Worm (Caenorhabditis elegans) whole organism, late embryonic: Measurements from ENCODE around the gene F08F8.7.

Experiments used
- C08G9.2 ChIP-seq: sonication (generic microtip); optimal IDR thresholded peaks from 2 replicates; lab custom pipeline; 2016; ENCODE audit warnings: mild to moderate bottlenecking, missing genetic modification characterization, moderate library complexity, missing compliant biosample characterization
- C38D4.7 ChIP-seq: fragments of 200-800 bp; sonication (Bioruptor generic); optimal IDR thresholded peaks from 2 replicates; lab custom pipeline; 2018; ENCODE audit warnings: mild to moderate bottlenecking, missing genetic modification characterization, moderate library complexity, missing compliant biosample characterization
- K02D7.2 ChIP-seq: sonication (generic microtip); optimal IDR thresholded peaks from 2 replicates; lab custom pipeline; 2017; ENCODE audit warnings: mild to moderate bottlenecking, missing genetic modification characterization, missing compliant biosample characterization
- Y22D7AL.16 ChIP-seq: sonication (generic microtip); optimal IDR thresholded peaks from 2 replicates; lab custom pipeline; 2016; ENCODE audit warnings: missing genetic modification characterization, missing compliant biosample characterization
- ahr-1 ChIP-seq: sonication (generic microtip); optimal IDR thresholded peaks from 2 replicates; lab custom pipeline; 2016; ENCODE audit warnings: missing genetic modification characterization, missing compliant biosample characterization
- ceh-18 ChIP-seq: sonication (generic microtip); optimal IDR thresholded peaks from 2 replicates; lab custom pipeline; 2016; ENCODE audit warnings: missing genetic modification characterization, missing compliant biosample characterization
- ceh-19 ChIP-seq: fragments of 200-800 bp; sonication (Bioruptor generic); optimal IDR thresholded peaks from 2 replicates; lab custom pipeline; 2018; ENCODE audit warnings: mild to moderate bottlenecking, missing genetic modification characterization, missing compliant biosample characterization
- ceh-22 ChIP-seq: sonication (generic microtip); optimal IDR thresholded peaks from 2 replicates; lab custom pipeline; 2017; ENCODE audit warnings: missing biosample characterization, missing genetic modification characterization
- ceh-24 ChIP-seq: sonication (generic microtip); optimal IDR thresholded peaks from 2 replicates; lab custom pipeline; 2016; ENCODE audit warnings: mild to moderate bottlenecking, missing genetic modification characterization, missing compliant biosample characterization
- ceh-48 ChIP-seq: sonication (generic microtip); optimal IDR thresholded peaks from 2 replicates; lab custom pipeline; 2016; ENCODE audit warnings: missing genetic modification characterization, inconsistent platforms, missing compliant biosample characterization
- elt-2 ChIP-seq: sonication (generic microtip); optimal IDR thresholded peaks from 2 replicates; lab custom pipeline; 2016; ENCODE audit warnings: missing genetic modification reagents, missing genetic modification characterization, missing compliant biosample characterization
- fax-1 ChIP-seq: sonication (generic microtip); optimal IDR thresholded peaks from 2 replicates; lab custom pipeline; 2016; ENCODE audit warnings: missing genotype, missing genetic modification characterization, missing compliant biosample characterization
- fkh-10 ChIP-seq: fragments of 150-350 bp; optimal IDR thresholded peaks from 2 replicates; lab custom pipeline; 2014; ENCODE audit warnings: missing biosample characterization, missing genetic modification reagents, missing genetic modification characterization
- fkh-6 ChIP-seq: sonication (generic microtip); optimal IDR thresholded peaks from 2 replicates; lab custom pipeline; 2016; ENCODE audit warnings: missing genetic modification characterization, missing compliant biosample characterization
- hlh-13 ChIP-seq: fragments of 200-800 bp; sonication (Bioruptor generic); optimal IDR thresholded peaks from 2 replicates; lab custom pipeline; 2018; ENCODE audit warnings: mild to moderate bottlenecking, missing genetic modification characterization, missing compliant biosample characterization
- hlh-15 ChIP-seq: sonication (generic microtip); optimal IDR thresholded peaks from 2 replicates; lab custom pipeline; 2016; ENCODE audit warnings: missing genetic modification characterization, missing compliant biosample characterization
- hlh-30 ChIP-seq: sonication (generic microtip); optimal IDR thresholded peaks from 2 replicates; lab custom pipeline; 2017; ENCODE audit warnings: antibody characterized with exemption, missing genetic modification characterization, missing compliant biosample characterization; ENCODE audit not compliant: insufficient read depth
- hlh-6 ChIP-seq: sonication (generic microtip); optimal IDR thresholded peaks from 2 replicates; lab custom pipeline; 2016; ENCODE audit warnings: missing genotype, missing genetic modification characterization, missing compliant biosample characterization
- lin-11 ChIP-seq: fragments of 200-800 bp; sonication (Bioruptor generic); optimal IDR thresholded peaks from 2 replicates; lab custom pipeline; 2018; ENCODE audit warnings: mild to moderate bottlenecking, missing genetic modification characterization, missing compliant biosample characterization
- madf-2 ChIP-seq: sonication (generic microtip); optimal IDR thresholded peaks from 2 replicates; lab custom pipeline; 2017; ENCODE audit warnings: missing genetic modification characterization, missing compliant biosample characterization
- npax-4 ChIP-seq: sonication (generic microtip); optimal IDR thresholded peaks from 2 replicates; lab custom pipeline; 2016; ENCODE audit warnings: missing genetic modification characterization, missing compliant biosample characterization
- odd-2 ChIP-seq: sonication (generic microtip); optimal IDR thresholded peaks from 2 replicates; lab custom pipeline; 2017; ENCODE audit warnings: antibody characterized with exemption, mild to moderate bottlenecking, missing genetic modification characterization, missing compliant biosample characterization
- pat-9 ChIP-seq: fragments of 200-800 bp; sonication (Bioruptor generic); optimal IDR thresholded peaks from 2 replicates; lab custom pipeline; 2018; ENCODE audit warnings: mild to moderate bottlenecking, missing genetic modification characterization, moderate library complexity, missing compliant biosample characterization
- pax-1 ChIP-seq: fragments of 150-350 bp; optimal IDR thresholded peaks from 2 replicates; lab custom pipeline; 2014; ENCODE audit warnings: missing biosample characterization, missing genetic modification characterization
- pros-1 ChIP-seq: fragments of 150-350 bp; optimal IDR thresholded peaks from 2 replicates; lab custom pipeline; 2014; ENCODE audit warnings: missing biosample characterization, missing genetic modification reagents, missing genetic modification characterization
- ref-2 ChIP-seq: sonication (generic microtip); optimal IDR thresholded peaks from 2 replicates; lab custom pipeline; 2016; ENCODE audit warnings: missing genetic modification characterization, missing compliant biosample characterization
- rnt-1 ChIP-seq: sonication (generic microtip); optimal IDR thresholded peaks from 2 replicates; lab custom pipeline; 2016; ENCODE audit warnings: missing genetic modification characterization, missing compliant biosample characterization
- sdc-2 ChIP-seq: sonication (generic microtip); optimal IDR thresholded peaks from 2 replicates; lab custom pipeline; 2016; ENCODE audit warnings: missing genotype, missing genetic modification characterization, missing compliant biosample characterization
- sox-2 ChIP-seq: fragments of 200-800 bp; sonication (Bioruptor generic); IDR thresholded peaks from 2 replicates; pipeline ENCODE4 v1.3.6; 2022; ENCODE audit warnings: missing genetic modification reagents, missing genetic modification characterization, missing compliant biosample characterization
- sox-4 ChIP-seq: sonication (generic microtip); optimal IDR thresholded peaks from 2 replicates; lab custom pipeline; 2017; ENCODE audit warnings: mild to moderate bottlenecking, missing genetic modification characterization, inconsistent platforms, missing compliant biosample characterization
- syd-9 ChIP-seq: sonication (generic microtip); optimal IDR thresholded peaks from 2 replicates; lab custom pipeline; 2016; ENCODE audit warnings: mild to moderate bottlenecking, missing genetic modification characterization, moderate library complexity, missing compliant biosample characterization
- unc-3 ChIP-seq, 2 experiments: fragments of 200-800 bp in 1 of 2; sonication (Bioruptor generic) in 1 of 2; sonication (generic microtip) in 1 of 2; conservative IDR thresholded peaks in 1 of 2; optimal IDR thresholded peaks in 1 of 2; 2 replicates each; pipeline versions ENCODE4 v1.3.6 to Lab custom; 2016 to 2022; ENCODE audit warnings: missing compliant biosample characterization in 2 of 2, missing genetic modification characterization in 2 of 2, missing genetic modification reagents in 1 of 2
- unc-55 ChIP-seq: sonication (generic microtip); optimal IDR thresholded peaks from 2 replicates; lab custom pipeline; 2017; ENCODE audit warnings: missing biosample characterization, missing genetic modification reagents, missing genetic modification characterization
- unc-86 ChIP-seq: sonication (generic microtip); optimal IDR thresholded peaks from 2 replicates; lab custom pipeline; 2016; ENCODE audit warnings: missing genetic modification characterization, missing compliant biosample characterization
- ztf-16 ChIP-seq: sonication (generic microtip); optimal IDR thresholded peaks from 2 replicates; lab custom pipeline; 2017; ENCODE audit warnings: missing genetic modification characterization, missing compliant biosample characterization

The F08F8.7 gene

DNA sequence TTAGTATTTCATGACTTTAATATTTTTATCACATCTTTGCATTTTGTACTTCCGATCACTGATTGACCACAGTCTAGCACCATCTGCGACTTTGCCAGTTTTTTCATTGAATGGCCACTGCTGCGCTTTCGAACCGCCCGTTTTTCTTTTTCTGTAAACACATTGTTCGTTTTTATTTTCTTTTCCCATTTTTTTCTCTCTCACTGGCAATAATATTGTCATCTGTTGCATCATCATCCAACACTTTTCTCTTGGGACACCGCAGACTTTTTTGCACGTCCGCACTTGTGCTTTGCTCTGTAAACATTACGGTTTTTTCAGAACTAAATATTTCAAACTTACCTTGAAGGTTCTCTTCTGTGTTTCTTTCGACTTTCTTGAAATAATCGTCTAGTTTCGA lies 11.7 kb upstream of the F08F8.7 start:
- TF ChIP-seq ahr-1 (tag; lab: Kevin White, UChicago): no peak

DNA sequence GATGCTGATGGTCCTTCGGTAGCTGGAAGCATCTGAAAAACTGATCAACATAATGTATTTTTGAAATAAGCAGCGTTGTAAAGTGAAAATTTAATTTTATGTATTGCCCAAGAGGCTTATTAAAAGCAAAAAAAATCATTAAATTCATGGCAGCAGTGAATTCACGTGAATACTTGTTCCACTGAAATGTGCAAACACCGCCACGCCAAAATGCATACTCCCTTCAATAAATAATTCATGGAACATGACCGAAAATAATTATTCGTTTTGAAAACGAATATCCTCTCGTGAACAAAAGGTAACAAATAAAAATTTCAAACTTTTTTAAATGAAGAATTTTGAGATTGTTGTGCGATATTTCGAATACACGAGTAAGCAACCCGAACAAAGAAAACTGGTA lies 10.4 kb upstream of the F08F8.7 start, which contains the start of gene F08F8.10:
F08F8.10 (minus strand) TSS at position 38 of the 400 bp plus-strand sequence.
- TF ChIP-seq elt-2 (tag; lab: Kevin White, UChicago) (peak; percentile 7), ref-2 (tag; lab: Kevin White, UChicago) (no peak), unc-55 (GFP tag; lab: Kevin White, UChicago) (peak; percentile 30), unc-86 (tag; lab: Kevin White, UChicago) (peak; percentile 78), hlh-15 (tag; lab: Kevin White, UChicago) (no peak), rnt-1 (no peak), hlh-30 (peak; percentile 62), ceh-22 (tag; lab: Kevin White, UChicago) (no peak)

- TF ChIP-seq pat-9 (tag; lab: Kevin White, UChicago) (no peak), C08G9.2 (tag; lab: Kevin White, UChicago) (no peak), ref-2 (tag; lab: Kevin White, UChicago) (no peak), hlh-13 (GFP tag; lab: Kevin White, UChicago) (no peak), ceh-22 (tag; lab: Kevin White, UChicago) (no peak), ceh-48 (tag; lab: Kevin White, UChicago) (no peak), hlh-6 (no peak), unc-3 (GFP tag; conservative IDR thresholded peaks at IDR 0.05; lab: Robert Waterston, UW) (no peak), unc-3 (tag; optimal IDR thresholded peaks at IDR 0.05; lab: Kevin White, UChicago) (no peak), npax-4 (no peak), Y22D7AL.16 (tag; lab: Kevin White, UChicago) (no peak), pros-1 (tag; lab: Kevin White, UChicago) (no peak), ceh-19 (GFP tag; lab: Kevin White, UChicago) (no peak), sdc-2 (tag; lab: Kevin White, UChicago) (no peak), ztf-16 (tag; lab: Kevin White, UChicago) (no peak), fkh-6 (tag; lab: Kevin White, UChicago) (no peak), ceh-24 (tag; lab: Kevin White, UChicago) (no peak), ceh-18 (tag; lab: Kevin White, UChicago) (no peak), fax-1 (no peak), odd-2 (tag; lab: Kevin White, UChicago) (no peak), madf-2 (tag; lab: Kevin White, UChicago) (no peak)
Observed at ce11 chrIII:7353871-7354270, 6.9 kb upstream of the F08F8.7 start, which contains the start of gene F08F8.9. Gene F08F8.9 (minus strand): TSS chrIII:7353971.

- no peak for TF ChIP-seq lin-11
- no peak for TF ChIP-seq fkh-10 (GFP tag; lab: Kevin White, UChicago)
Observed at ce11 chrIII:7349075-7349474, 2.1 kb upstream of the F08F8.7 start, which contains the start of gene gos-28. Gene gos-28 (minus strand): TSS chrIII:7349175.

DNA sequence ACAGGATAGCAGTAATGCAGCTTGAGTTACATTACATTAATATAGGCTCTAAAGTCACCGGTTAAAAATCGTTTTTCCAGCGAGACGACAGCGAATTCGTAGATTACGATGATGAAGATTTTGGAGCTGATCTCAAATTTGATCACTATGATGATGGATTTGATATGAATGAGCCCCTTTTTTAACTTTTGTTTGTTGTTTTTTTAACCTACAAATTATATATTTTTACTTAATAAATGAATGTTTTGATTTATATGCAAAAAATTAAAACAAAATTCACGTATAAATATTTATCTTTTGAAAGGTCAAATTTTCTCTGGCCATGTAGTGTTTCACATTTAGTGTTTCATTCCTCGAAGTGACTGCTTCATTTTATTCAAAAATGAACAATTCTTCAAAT lies 3.6 kb downstream of the F08F8.7 start, which contains the start of gene F08F8.6:
F08F8.6 (plus strand) TSS at position 301 of the 400 bp plus-strand sequence.
- no peak for TF ChIP-seq ref-2 (tag; lab: Kevin White, UChicago)
- no peak for TF ChIP-seq Y22D7AL.16 (tag; lab: Kevin White, UChicago)
- no peak for TF ChIP-seq unc-86 (tag; lab: Kevin White, UChicago)
- no peak for TF ChIP-seq syd-9 (tag; lab: Kevin White, UChicago)
- TF ChIP-seq ceh-24 (tag; lab: Kevin White, UChicago): no peak
- no peak for TF ChIP-seq sox-2 (GFP tag; lab: Robert Waterston, UW)
- no peak for TF ChIP-seq pax-1 (tag; lab: Kevin White, UChicago)
- no peak for TF ChIP-seq sox-4
- no peak for TF ChIP-seq fkh-10 (GFP tag; lab: Kevin White, UChicago)
- TF ChIP-seq odd-2 (tag; lab: Kevin White, UChicago): no peak
- TF ChIP-seq hlh-13 (GFP tag; lab: Kevin White, UChicago): no peak
- no peak for TF ChIP-seq rnt-1
- TF ChIP-seq K02D7.2: no peak
- no peak for TF ChIP-seq C38D4.7 (GFP tag; lab: Kevin White, UChicago)
- TF ChIP-seq, all 69 proteins: peak for 0
